Worm (Caenorhabditis elegans) whole organism, early embryonic: ENCODE measurements around the gene trx-2.

Experiments used
- hmbx-1 ChIP-seq: sonication (generic microtip); optimal IDR thresholded peaks from 2 replicates; lab custom pipeline; 2016; ENCODE audit warnings: mild to moderate bottlenecking, missing genetic modification characterization, missing compliant biosample characterization
- tra-4 ChIP-seq: sonication (generic microtip); optimal IDR thresholded peaks from 2 replicates; lab custom pipeline; 2017; ENCODE audit warnings: missing genetic modification characterization, missing compliant biosample characterization

- TF ChIP-seq hmbx-1 (tag; lab: Kevin White, UChicago) (no peak), tra-4 (tag; lab: Kevin White, UChicago) (no peak)
These were observed 27.2 kb upstream of the trx-2 start, which contains the start of gene B0024.3 for ce11 chrV:10287260-10287659.
